Fruit fly (Drosophila melanogaster): Measurements from ENCODE around the gene CG16721.

The CG16721 gene

DNA sequence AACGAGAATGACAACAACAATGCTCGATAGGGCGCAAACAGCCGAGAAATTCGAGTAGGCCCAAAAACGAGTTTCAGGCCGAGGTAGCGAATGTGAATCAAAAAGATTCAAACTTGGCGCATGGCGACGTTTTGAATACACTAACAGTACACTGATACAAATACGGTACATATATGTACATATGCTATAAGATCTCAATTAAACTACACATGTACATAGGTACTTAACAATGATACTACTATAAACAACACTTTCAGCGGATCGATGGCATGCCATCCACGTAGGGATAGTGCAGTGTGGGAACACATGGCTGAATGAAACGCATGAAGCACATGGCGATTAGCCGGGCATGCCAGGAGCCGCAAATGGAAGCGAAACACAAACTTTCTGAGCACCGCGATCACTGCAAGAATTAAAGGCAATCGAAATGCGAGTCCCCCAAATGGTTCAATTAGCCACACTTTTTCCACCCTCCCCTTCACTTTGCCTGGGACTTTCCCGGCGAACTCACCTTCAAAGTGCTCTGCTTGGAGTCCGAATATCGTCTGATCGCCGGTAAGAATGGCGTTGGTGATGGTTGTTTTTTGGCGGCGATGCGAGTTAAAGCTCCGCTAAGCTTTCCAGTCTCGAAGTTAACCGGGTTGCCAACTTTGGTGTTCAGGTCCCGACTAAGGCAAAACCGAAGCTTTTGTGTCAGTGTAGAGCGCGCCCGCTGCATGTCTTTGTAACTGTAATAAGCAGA, 36.3 kb downstream of the CG16721 start (continued):
- TF ChIP-seq Elba2 (GFP tag; optimal IDR thresholded peaks at IDR 0.05) (no peak), CG34376 (GFP tag; optimal IDR thresholded peaks at IDR 0.05) (no peak), inv (GFP tag; IDR thresholded peaks at IDR 0.05; ENCODE audit: partially characterized antibody) (no peak), CG16815 (GFP tag; optimal IDR thresholded peaks at IDR 0.05) (no peak), Lhr (GFP tag; optimal IDR thresholded peaks at IDR 0.05) (no peak), hkb (optimal IDR thresholded peaks at IDR 0.05) (no peak), hkb (GFP tag; IDR thresholded peaks at IDR 0.05) (0 out of 2 replicates have a peak, but pooled peaks have one; percentile 21), CG2199 (GFP tag; IDR thresholded peaks at IDR 0.05) (no peak), unpg (GFP tag; optimal IDR thresholded peaks at IDR 0.05) (no peak), CG6765 (GFP tag; optimal IDR thresholded peaks at IDR 0.05) (no peak), Rfx (GFP tag; IDR thresholded peaks at IDR 0.05) (no peak), CkIIα-i1 (GFP tag; IDR thresholded peaks at IDR 0.05) (no peak), pfk (GFP tag; optimal IDR thresholded peaks at IDR 0.05) (no peak), dati (GFP tag; IDR thresholded peaks at IDR 0.05) (no peak), twi (tag; optimal IDR thresholded peaks at IDR 0.05) (no peak), CoRest (tag; optimal IDR thresholded peaks at IDR 0.05) (no peak), slbo (GFP tag; IDR thresholded peaks at IDR 0.05) (no peak), CG1603 (tag; optimal IDR thresholded peaks at IDR 0.05) (no peak), onecut (GFP tag; IDR thresholded peaks at IDR 0.05) (no peak), fru (optimal IDR thresholded peaks at IDR 0.05) (no peak), fu2 (GFP tag; optimal IDR thresholded peaks at IDR 0.05) (no peak), HHEX (GFP tag; optimal IDR thresholded peaks at IDR 0.05) (no peak), E2f1 (GFP tag; IDR thresholded peaks at IDR 0.05) (no peak), dimm (GFP tag; IDR thresholded peaks at IDR 0.05) (no peak), wdn (GFP tag; IDR thresholded peaks at IDR 0.05) (no peak), knrl (GFP tag; IDR thresholded peaks at IDR 0.05; ENCODE audit: partially characterized antibody) (no peak), grau (tag; optimal IDR thresholded peaks at IDR 0.05) (no peak), exex (tag; optimal IDR thresholded peaks at IDR 0.05) (no peak), odd (GFP tag; optimal IDR thresholded peaks at IDR 0.05) (no peak), CG8089 (GFP tag; optimal IDR thresholded peaks at IDR 0.05) (peak; percentile 7), so (GFP tag; IDR thresholded peaks at IDR 0.05) (no peak), CG3838 (GFP tag; optimal IDR thresholded peaks at IDR 0.05) (no peak), pho (GFP tag; optimal IDR thresholded peaks at IDR 0.05) (no peak), CG15479 (GFP tag; optimal IDR thresholded peaks at IDR 0.05) (no peak), CG9876 (GFP tag; optimal IDR thresholded peaks at IDR 0.05) (no peak), sima (GFP tag; optimal IDR thresholded peaks at IDR 0.05) (no peak), sisA (GFP tag; IDR thresholded peaks at IDR 0.05) (no peak), NK7.1 (GFP tag; optimal IDR thresholded peaks at IDR 0.05) (no peak), CG11723 (GFP tag; optimal IDR thresholded peaks at IDR 0.05) (no peak), CG1602 (GFP tag; optimal IDR thresholded peaks at IDR 0.05) (no peak), wor (GFP tag; IDR thresholded peaks at IDR 0.05) (no peak), CHES-1-like (GFP tag; optimal IDR thresholded peaks at IDR 0.05) (no peak), h (optimal IDR thresholded peaks at IDR 0.05) (no peak), cad (GFP tag; optimal IDR thresholded peaks at IDR 0.05) (no peak), vfl (GFP tag; optimal IDR thresholded peaks at IDR 0.05) (no peak), Xrp1 (GFP tag; IDR thresholded peaks at IDR 0.05) (no peak), run (tag; optimal IDR thresholded peaks at IDR 0.05) (no peak), CG14965 (GFP tag; optimal IDR thresholded peaks at IDR 0.05; ENCODE audit: borderline replicate concordance) (no peak), pan (optimal IDR thresholded peaks at IDR 0.05) (no peak), pan (GFP tag; optimal IDR thresholded peaks at IDR 0.05 in 1 of 2, IDR thresholded peaks at IDR 0.05 in 1 of 2) (no peak), chinmo (GFP tag; IDR thresholded peaks at IDR 0.05; ENCODE audit: partially characterized antibody) (0 out of 4 replicates have a peak, but pooled peaks have one; percentile 18), jigr1 (GFP tag; IDR thresholded peaks at IDR 0.05) (no peak)
